Worm (Caenorhabditis elegans): ENCODE data around the gene ins-14.

ce11 chrII:6752027-6752426, 6.4 kb upstream of the ins-14 start, which contains the start of gene F41G3.19:
- TF ChIP-seq nfya-1 (tag; optimal IDR thresholded peaks at IDR 0.05; ENCODE audit: borderline replicate concordance, insufficient read depth) (no peak), unc-62 (GFP tag; optimal IDR thresholded peaks at IDR 0.05) (no peak), mel-28 (tag; optimal IDR thresholded peaks at IDR 0.05; ENCODE audit: borderline replicate concordance) (no peak), lin-40 (tag; optimal IDR thresholded peaks at IDR 0.05) (no peak), snpc-1.3 (tag; optimal IDR thresholded peaks at IDR 0.05; ENCODE audit: insufficient read depth) (no peak), ama-1 (optimal IDR thresholded peaks at IDR 0.05) (no peak), ama-1 (GFP tag; optimal IDR thresholded peaks at IDR 0.05) (no peak)
